Worm (Caenorhabditis elegans) whole organism, L4 larva: Measurements from ENCODE around the gene R12H7.4.

Source experiments
- F10B5.3 ChIP-seq: sonication (generic microtip); optimal IDR thresholded peaks from 2 replicates; lab custom pipeline; 2016; ENCODE audit warnings: mild to moderate bottlenecking, missing genetic modification characterization, missing compliant biosample characterization
- F26F4.8 ChIP-seq: fragments of 200-800 bp; sonication (Bioruptor generic); conservative IDR thresholded peaks from 2 replicates; pipeline ENCODE4 v1.3.6; 2022; ENCODE audit warnings: missing genetic modification characterization, missing compliant biosample characterization
- F44E2.7 ChIP-seq: fragments of 200-800 bp; sonication (Bioruptor generic); IDR thresholded peaks from 2 replicates; pipeline ENCODE4 v2.1.2; 2022; ENCODE audit warnings: missing genetic modification characterization, missing compliant biosample characterization
- F49E8.2 ChIP-seq: sonication (generic microtip); optimal IDR thresholded peaks from 2 replicates; lab custom pipeline; 2016; ENCODE audit warnings: missing compliant biosample characterization, mild to moderate bottlenecking, missing genetic modification characterization, borderline replicate concordance
- R02D3.7 ChIP-seq: fragments of 150-350 bp; sonication (generic microtip); optimal IDR thresholded peaks from 3 replicates; lab custom pipeline; 2014; ENCODE audit warnings: missing biosample characterization, missing genetic modification characterization
- T20F7.1 ChIP-seq: fragments of 200-800 bp; sonication (Bioruptor generic); optimal IDR thresholded peaks from 2 replicates; lab custom pipeline; 2018; ENCODE audit warnings: mild to moderate bottlenecking, missing genetic modification characterization, missing compliant biosample characterization
- Y75B8A.6 ChIP-seq: fragments of 200-800 bp; sonication (Bioruptor generic); IDR thresholded peaks from 2 replicates; pipeline ENCODE4 v1.3.6; 2022; ENCODE audit warnings: missing genetic modification reagents, missing genetic modification characterization, missing compliant biosample characterization
- ZK337.2 ChIP-seq: fragments of 200-800 bp; sonication (Bioruptor generic); IDR thresholded peaks from 2 replicates; pipeline ENCODE4 v1.3.6; 2022; ENCODE audit warnings: missing genetic modification reagents, missing genetic modification characterization, missing compliant biosample characterization
- aha-1 ChIP-seq: fragments of 150-350 bp; peaks from one replicate; lab custom pipeline; 2014; ENCODE audit warnings: missing biosample characterization, missing genetic modification characterization
- arid-1 ChIP-seq: fragments of 200-800 bp; sonication (Bioruptor generic); conservative IDR thresholded peaks from 2 replicates; pipeline ENCODE4 v1.3.6; 2022; ENCODE audit warnings: missing genetic modification reagents, missing genetic modification characterization, missing compliant biosample characterization
- attf-4 ChIP-seq: sonication (generic microtip); optimal IDR thresholded peaks from 3 replicates; lab custom pipeline; 2017; ENCODE audit warnings: missing biosample characterization, missing genetic modification characterization
- ceh-28 ChIP-seq: fragments of 150-350 bp; optimal IDR thresholded peaks from 2 replicates; lab custom pipeline; 2014; ENCODE audit warnings: missing biosample characterization, missing genetic modification reagents, missing genetic modification characterization
- ceh-82 ChIP-seq: sonication (generic microtip); optimal IDR thresholded peaks from 2 replicates; lab custom pipeline; 2017; ENCODE audit warnings: missing biosample characterization, missing genetic modification characterization
- ces-1 ChIP-seq: fragments of 150-350 bp; sonication (generic microtip); optimal IDR thresholded peaks from 4 replicates; lab custom pipeline; 2014; ENCODE audit warnings: missing biosample characterization, missing genetic modification reagents, missing genetic modification characterization
- daf-8 ChIP-seq: fragments of 200-800 bp; sonication (Bioruptor generic); IDR thresholded peaks from 2 replicates; pipeline ENCODE4 v1.3.6; 2022; ENCODE audit warnings: missing genetic modification characterization, missing compliant biosample characterization
- dmd-6 ChIP-seq: fragments of 200-800 bp; sonication (Bioruptor generic); IDR thresholded peaks from 2 replicates; pipeline ENCODE4 v1.3.6; 2022; ENCODE audit warnings: missing genetic modification reagents, missing genetic modification characterization, missing compliant biosample characterization
- dpl-1 ChIP-seq: fragments of 150-350 bp; optimal IDR thresholded peaks from 2 replicates; lab custom pipeline; 2014; ENCODE audit warnings: missing biosample characterization, missing genetic modification reagents, missing genetic modification characterization
- egl-43 ChIP-seq: fragments of 200-800 bp; sonication (Bioruptor generic); IDR thresholded peaks from 2 replicates; pipeline ENCODE4 v1.3.6; 2022; ENCODE audit warnings: missing genetic modification reagents, missing genetic modification characterization, missing compliant biosample characterization
- fkh-10 ChIP-seq: fragments of 150-350 bp; optimal IDR thresholded peaks from 2 replicates; lab custom pipeline; 2014; ENCODE audit warnings: missing biosample characterization, missing genetic modification reagents, missing genetic modification characterization
- gei-8 ChIP-seq: fragments of 200-800 bp; sonication (Bioruptor generic); optimal IDR thresholded peaks from 2 replicates; lab custom pipeline; 2018; ENCODE audit warnings: mild to moderate bottlenecking, missing genetic modification characterization, missing compliant biosample characterization
- hlh-11 ChIP-seq: fragments of 200-800 bp; sonication (Bioruptor generic); optimal IDR thresholded peaks from 2 replicates; lab custom pipeline; 2018; ENCODE audit warnings: mild to moderate bottlenecking, missing genetic modification characterization, missing compliant biosample characterization
- hlh-30 ChIP-seq: sonication (generic microtip); optimal IDR thresholded peaks from 2 replicates; lab custom pipeline; 2017; ENCODE audit warnings: antibody characterized with exemption, mild to moderate bottlenecking, missing genetic modification characterization, missing compliant biosample characterization; ENCODE audit not compliant: insufficient read depth
- lin-29 ChIP-seq: fragments of 200-800 bp; sonication (Bioruptor generic); IDR thresholded peaks from 2 replicates; pipeline ENCODE4 v1.3.6; 2022; ENCODE audit warnings: missing genetic modification reagents, missing genetic modification characterization, missing compliant biosample characterization
- lsy-2 ChIP-seq, 2 experiments: fragments of 150-350 bp in 1 of 2; sonication (generic microtip) in 1 of 2; optimal IDR thresholded peaks; 2 replicates each; lab custom pipeline; 2014 to 2017; ENCODE audit warnings: missing biosample characterization in 2 of 2, missing genetic modification characterization in 2 of 2
- madf-5 ChIP-seq, 2 experiments: fragments of 200-800 bp; sonication (Bioruptor generic); IDR thresholded peaks; 2 replicates each; pipeline ENCODE4 v1.3.6; 2022; ENCODE audit warnings: missing compliant biosample characterization in 2 of 2, missing genetic modification characterization in 2 of 2
- mdl-1 ChIP-seq, 2 experiments: fragments of 150-350 bp in 1 of 2; sonication (generic microtip) in 1 of 2; optimal IDR thresholded peaks; 2 replicates each; lab custom pipeline; 2014 to 2017; ENCODE audit warnings: missing biosample characterization in 2 of 2, missing genetic modification characterization in 2 of 2
- mdt-29 ChIP-seq: fragments of 200-800 bp; sonication (Bioruptor generic); IDR thresholded peaks from 2 replicates; pipeline ENCODE4 v1.3.6; 2022; ENCODE audit warnings: missing genetic modification reagents, missing genetic modification characterization, missing compliant biosample characterization
- mes-2 ChIP-seq: sonication (generic microtip); optimal IDR thresholded peaks from 2 replicates; lab custom pipeline; 2016; ENCODE audit warnings: missing genotype, mild to moderate bottlenecking, missing genetic modification characterization, missing compliant biosample characterization; ENCODE audit not compliant: poor library complexity, severe bottlenecking
- mxl-3 ChIP-seq: fragments of 200-800 bp; sonication (Bioruptor generic); optimal IDR thresholded peaks from 2 replicates; lab custom pipeline; 2018; ENCODE audit warnings: mild to moderate bottlenecking, missing genetic modification characterization, missing compliant biosample characterization
- nhr-10 ChIP-seq: fragments of 150-350 bp; optimal IDR thresholded peaks from 2 replicates; lab custom pipeline; 2014; ENCODE audit warnings: missing biosample characterization, missing genetic modification characterization
- nhr-28 ChIP-seq: fragments of 150-350 bp; optimal IDR thresholded peaks from 2 replicates; lab custom pipeline; 2014; ENCODE audit warnings: missing biosample characterization, missing genetic modification characterization
- nhr-48 ChIP-seq: sonication (generic microtip); optimal IDR thresholded peaks from 2 replicates; lab custom pipeline; 2016; ENCODE audit warnings: mild to moderate bottlenecking, missing genetic modification characterization, missing compliant biosample characterization
- nhr-6 ChIP-seq: fragments of 150-350 bp; optimal IDR thresholded peaks from 2 replicates; lab custom pipeline; 2014; ENCODE audit warnings: missing biosample characterization, missing genetic modification characterization
- pha-4 ChIP-seq, 2 experiments: fragments of 150-350 bp in 1 of 2; fragments of 200-800 bp in 1 of 2; sonication (Bioruptor generic) in 1 of 2; IDR thresholded peaks in 1 of 2; optimal IDR thresholded peaks in 1 of 2; 2 replicates each; pipeline versions ENCODE4 v1.3.6 to Lab custom; 2014 to 2022; ENCODE audit warnings: missing genetic modification characterization in 2 of 2, missing genetic modification reagents in 2 of 2, missing biosample characterization in 1 of 2, missing compliant biosample characterization in 1 of 2
- skn-1 ChIP-seq: fragments of 150-350 bp; optimal IDR thresholded peaks from 2 replicates; lab custom pipeline; 2014; ENCODE audit warnings: missing biosample characterization, missing genetic modification characterization
- snpc-1.2 ChIP-seq: fragments of 200-800 bp; sonication (Bioruptor generic); IDR thresholded peaks from 2 replicates; pipeline ENCODE4 v1.3.6; 2022; ENCODE audit warnings: missing genetic modification reagents, missing genetic modification characterization, missing compliant biosample characterization
- tra-1 ChIP-seq: fragments of 200-800 bp; sonication (Bioruptor generic); IDR thresholded peaks from 2 replicates; pipeline ENCODE4 v1.3.6; 2022; ENCODE audit warnings: missing genetic modification reagents, missing genetic modification characterization, missing compliant biosample characterization
- unc-39 ChIP-seq: sonication (generic microtip); optimal IDR thresholded peaks from 2 replicates; lab custom pipeline; 2017; ENCODE audit warnings: missing biosample characterization, missing genetic modification characterization
- unc-62 ChIP-seq, 3 experiments: fragments of 150-350 bp in 1 of 3; sonication (generic microtip); optimal IDR thresholded peaks in 2 of 3; peaks in 1 of 3; 1 replicate in 1 of 3; 2 replicates in 2 of 3; lab custom pipeline; 2014 to 2017; ENCODE audit warnings: missing biosample characterization in 3 of 3, missing genetic modification characterization in 3 of 3, missing genetic modification reagents in 3 of 3, missing genotype in 1 of 3
- zfp-2 ChIP-seq: sonication (generic microtip); optimal IDR thresholded peaks from 2 replicates; lab custom pipeline; 2016; ENCODE audit warnings: mild to moderate bottlenecking, missing genetic modification characterization, missing compliant biosample characterization
- zip-2 ChIP-seq: fragments of 150-350 bp; optimal IDR thresholded peaks from 2 replicates; lab custom pipeline; 2014; ENCODE audit warnings: missing biosample characterization, missing genetic modification characterization

R12H7.4 gene

DNA sequence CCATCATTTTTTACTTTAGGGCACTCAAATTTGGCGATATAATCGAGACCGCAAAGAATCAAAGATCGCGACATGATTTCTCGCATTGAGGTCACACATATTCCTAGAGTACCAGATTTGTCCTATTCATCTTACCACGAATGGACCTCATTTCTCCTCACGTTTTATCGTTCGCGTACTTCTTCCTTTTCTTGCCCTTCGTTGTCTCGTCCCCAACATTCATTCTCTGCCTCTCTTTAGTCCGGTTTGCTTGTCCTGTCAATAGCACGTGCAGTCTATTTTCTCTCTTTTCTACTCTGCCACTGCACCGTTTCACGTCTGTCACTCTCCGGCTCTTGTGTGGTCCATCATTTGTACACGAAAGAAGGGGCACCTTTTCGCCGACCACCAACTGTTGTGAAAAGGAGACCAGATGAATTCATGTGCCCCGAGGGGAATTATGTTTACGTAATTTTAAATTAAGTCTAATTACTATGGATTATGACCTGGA lies 34.5 kb downstream of the R12H7.4 start (continued):
- peak in 1 of 2 experiments; percentile 99 for TF ChIP-seq unc-62 (GFP tag; optimal IDR thresholded peaks at IDR 0.05 in 1 of 2; lab: Kevin White, UChicago)
- TF ChIP-seq unc-62 (tag; optimal IDR thresholded peaks at IDR 0.05; lab: Kevin White, UChicago) = no peak
- peak; percentile 61 for TF ChIP-seq nhr-6
- TF ChIP-seq daf-8 (GFP tag; lab: Robert Waterston, UW) = no peak
- TF ChIP-seq mxl-3 = peak; percentile 86
- TF ChIP-seq Y75B8A.6 = no peak
- no peak for TF ChIP-seq zip-2 (tag; lab: Kevin White, UChicago)
- no peak for TF ChIP-seq dpl-1 (GFP tag; lab: Kevin White, UChicago)
- peak; percentile 50 for TF ChIP-seq aha-1 (tag; lab: Kevin White, UChicago)
- TF ChIP-seq arid-1 (GFP tag; lab: Robert Waterston, UW) = peak; percentile 44; the same call in 1 of the 2 replicates
- no peak for TF ChIP-seq F49E8.2
- peak; percentile 22 for TF ChIP-seq nhr-48 (tag; lab: Kevin White, UChicago)
- no peak for TF ChIP-seq T20F7.1 (GFP tag; lab: Kevin White, UChicago)
- 0 out of 2 replicates have a peak, but pooled peaks have one; percentile 44 for TF ChIP-seq tra-1 (GFP tag; lab: Robert Waterston, UW)
- TF ChIP-seq nhr-10 = peak; percentile 73
- no peak for TF ChIP-seq F10B5.3 (tag; lab: Kevin White, UChicago)
- TF ChIP-seq hlh-11 (tag; lab: Kevin White, UChicago) = peak; percentile 86
- TF ChIP-seq mdt-29 (GFP tag; lab: Robert Waterston, UW) = no peak
- TF ChIP-seq attf-4 (tag; lab: Kevin White, UChicago) = no peak
- no peak for TF ChIP-seq ceh-28 (tag; lab: Kevin White, UChicago)
- peak; percentile 74 for TF ChIP-seq nhr-28 (tag; lab: Kevin White, UChicago)
- no peak for TF ChIP-seq zfp-2 (tag; lab: Kevin White, UChicago)
- peak; percentile 7 to 55 for TF ChIP-seq lsy-2 (tag; optimal IDR thresholded peaks at IDR 0.05; lab: Kevin White, UChicago)
- TF ChIP-seq F26F4.8 (GFP tag; lab: Robert Waterston, UW) = no peak
- no peak for TF ChIP-seq egl-43 (GFP tag; lab: Robert Waterston, UW)
- TF ChIP-seq, all 104 proteins: peak for 28

DNA sequence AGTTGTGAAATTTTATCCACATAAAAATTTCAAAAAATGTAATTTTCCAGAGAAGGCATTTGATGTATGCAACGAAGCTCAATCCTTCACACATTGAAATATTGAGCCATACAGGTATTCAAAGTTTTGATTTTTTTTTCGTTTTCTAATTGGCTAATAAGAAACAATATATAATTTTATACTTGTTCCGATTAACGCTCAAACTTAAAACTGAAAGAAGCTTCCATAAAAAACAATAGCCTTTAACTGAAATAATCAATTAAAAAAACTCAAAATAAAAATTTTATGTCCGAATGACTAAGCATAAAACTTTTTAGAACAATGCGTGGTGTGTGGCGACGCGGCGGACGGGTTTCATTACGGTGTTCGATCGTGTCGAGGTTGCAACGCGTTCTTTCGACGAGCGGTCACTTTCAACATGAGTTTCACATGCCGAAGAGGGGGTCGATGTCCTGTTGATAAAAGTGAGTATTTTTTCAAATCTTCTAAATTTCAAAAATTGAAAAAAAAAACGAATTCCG lies 35.1 kb downstream of the R12H7.4 start, which contains the start of gene nhr-32:
Gene nhr-32 (plus strand): TSS at position 51 of the 521 bp plus-strand sequence.
- TF ChIP-seq pha-4 (GFP tag; IDR thresholded peaks at IDR 0.05; lab: Robert Waterston, UW) (no peak), pha-4 (tag; optimal IDR thresholded peaks at IDR 0.05; lab: Kevin White, UChicago) (no peak), madf-5 (GFP tag; IDR thresholded peaks at IDR 0.05; lab: Robert Waterston, UW) (no peak), unc-39 (tag; lab: Kevin White, UChicago) (no peak), R02D3.7 (tag; lab: Kevin White, UChicago) (no peak), mes-2 (tag; lab: Kevin White, UChicago) (peak; percentile 19), aha-1 (tag; lab: Kevin White, UChicago) (peak; percentile 58), skn-1 (no peak), lin-29 (no peak), F10B5.3 (tag; lab: Kevin White, UChicago) (no peak), ZK337.2 (GFP tag; lab: Robert Waterston, UW) (no peak), fkh-10 (GFP tag; lab: Kevin White, UChicago) (no peak), dmd-6 (GFP tag; lab: Robert Waterston, UW) (peak; percentile 24), unc-62 (GFP tag; optimal IDR thresholded peaks at IDR 0.05 in 1 of 2; lab: Kevin White, UChicago) (peak in 1 of 2 experiments; percentile 89), unc-62 (tag; optimal IDR thresholded peaks at IDR 0.05; lab: Kevin White, UChicago) (no peak), zfp-2 (tag; lab: Kevin White, UChicago) (no peak), F49E8.2 (no peak), ceh-82 (tag; lab: Kevin White, UChicago) (no peak), hlh-30 (tag; lab: Kevin White, UChicago) (peak; percentile 28), mxl-3 (peak; percentile 23), F44E2.7 (GFP tag; lab: Robert Waterston, UW) (no peak), snpc-1.2 (GFP tag; lab: Robert Waterston, UW) (no peak), ces-1 (GFP tag; lab: Kevin White, UChicago) (no peak), gei-8 (GFP tag; lab: Kevin White, UChicago) (no peak), mdl-1 (tag; optimal IDR thresholded peaks at IDR 0.05; lab: Kevin White, UChicago) (peak in 1 of 2 experiments; percentile 22)
- TF ChIP-seq, all 104 proteins: peak for 7
